Worm (Caenorhabditis elegans): ENCODE results near the gene spe-49.
A peak's percentile ranks its signal among the peaks of the same experiment; 100 is the strongest.

Gene spe-49

ce11 chrV:6267237-6267812 lies 13.8 kb upstream of the spe-49 start, which contains the start of gene mrck-1 (continued):
- 0 out of 2 replicates have a peak, but pooled peaks have one; percentile 18 for TF ChIP-seq C17E4.6 (GFP tag; IDR thresholded peaks at IDR 0.05)
- 0 out of 2 replicates have a peak, but pooled peaks have one; percentile 35 for TF ChIP-seq lin-26 (GFP tag; IDR thresholded peaks at IDR 0.05)
- no peak for TF ChIP-seq F49E8.2 (tag; optimal IDR thresholded peaks at IDR 0.05; ENCODE audit: insufficient read depth)
- no peak for TF ChIP-seq cebp-2 (GFP tag; IDR thresholded peaks at IDR 0.05)
- TF ChIP-seq ceh-27 (GFP tag; optimal IDR thresholded peaks at IDR 0.05), result peak; percentile 91
- no peak for TF ChIP-seq Y95B8A.8 (GFP tag; IDR thresholded peaks at IDR 0.05)
- no peak for TF ChIP-seq T07F8.4 (tag; optimal IDR thresholded peaks at IDR 0.05)
- peak; percentile 68; the same call in 1 of the 2 replicates for TF ChIP-seq hmg-20 (GFP tag; IDR thresholded peaks at IDR 0.05)
- TF ChIP-seq nhr-90 (tag; optimal IDR thresholded peaks at IDR 0.05), result peak; percentile 51
- TF ChIP-seq F10E7.11 (tag; optimal IDR thresholded peaks at IDR 0.05), result no peak
- peak; percentile 22 for TF ChIP-seq lsl-1 (GFP tag; optimal IDR thresholded peaks at IDR 0.05)
- TF ChIP-seq bed-1 (GFP tag; IDR thresholded peaks at IDR 0.05), result no peak
- TF ChIP-seq F37B4.10 (GFP tag; IDR thresholded peaks at IDR 0.05), result no peak
- TF ChIP-seq mxl-1 (tag; optimal IDR thresholded peaks at IDR 0.05), result no peak
- TF ChIP-seq lin-35 (GFP tag; optimal IDR thresholded peaks at IDR 0.05), result peak in 1 of 3 experiments; percentile 89

ce11 chrV:6267978-6268377 lies 13.2 kb upstream of the spe-49 start:
- TF ChIP-seq cebp-2 (GFP tag; IDR thresholded peaks at IDR 0.05) (no peak), egrh-3 (GFP tag; IDR thresholded peaks at IDR 0.05) (no peak), F49E8.2 (tag; optimal IDR thresholded peaks at IDR 0.05; ENCODE audit: insufficient read depth) (peak; percentile 26), mel-28 (tag; optimal IDR thresholded peaks at IDR 0.05; ENCODE audit: borderline replicate concordance) (no peak), F33H1.4 (GFP tag; IDR thresholded peaks at IDR 0.05) (peak; percentile 87), lsl-1 (GFP tag; optimal IDR thresholded peaks at IDR 0.05) (peak; percentile 91), Y67H2A.10 (GFP tag; conservative IDR thresholded peaks at IDR 0.05) (no peak), nhr-90 (tag; optimal IDR thresholded peaks at IDR 0.05) (no peak), xnd-1 (tag; optimal IDR thresholded peaks at IDR 0.05) (peak; percentile 89), dpff-1 (tag; optimal IDR thresholded peaks at IDR 0.05) (no peak), D2030.7 (GFP tag; IDR thresholded peaks at IDR 0.05) (peak; percentile 44; the same call in 1 of the 2 replicates), madf-8 (GFP tag; conservative IDR thresholded peaks at IDR 0.05) (peak; percentile 85), him-1 (tag; optimal IDR thresholded peaks at IDR 0.05) (no peak), ceh-91 (GFP tag; IDR thresholded peaks at IDR 0.05) (0 out of 2 replicates have a peak, but pooled peaks have one; percentile 31), madf-6 (GFP tag; IDR thresholded peaks at IDR 0.05) (peak; percentile 91)

DNA sequence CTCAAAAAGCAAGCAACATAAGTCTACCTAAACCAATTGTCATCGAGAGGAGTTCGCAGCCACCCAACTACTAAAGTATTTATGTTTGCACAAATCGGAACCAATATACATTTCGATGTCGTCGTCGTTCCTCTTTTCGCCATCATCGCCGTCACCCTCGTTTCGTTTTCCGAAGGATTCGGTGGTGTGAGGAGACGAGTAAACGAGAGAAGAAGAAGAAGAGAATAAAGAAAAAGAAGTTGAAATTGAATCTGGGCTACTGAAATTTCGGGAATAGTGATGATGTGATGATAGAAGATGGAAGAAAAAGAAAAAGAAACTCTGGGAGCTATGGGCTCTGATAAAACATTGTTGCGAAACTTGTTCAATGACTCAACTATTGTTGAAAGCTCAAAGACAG lies 12.6 kb upstream of the spe-49 start:
- TF ChIP-seq lin-54 (GFP tag; optimal IDR thresholded peaks at IDR 0.05) (no peak), lag-1 (GFP tag; IDR thresholded peaks at IDR 0.05) (no peak), Y95B8A.8 (GFP tag; IDR thresholded peaks at IDR 0.05) (no peak), F10E7.11 (tag; optimal IDR thresholded peaks at IDR 0.05) (no peak), F52B5.7 (tag; optimal IDR thresholded peaks at IDR 0.05) (no peak), egl-44 (GFP tag; IDR thresholded peaks at IDR 0.05) (no peak), cebp-1 (GFP tag; IDR thresholded peaks at IDR 0.05) (no peak), cebp-1 (tag; optimal IDR thresholded peaks at IDR 0.05) (peak; percentile 41)

DNA sequence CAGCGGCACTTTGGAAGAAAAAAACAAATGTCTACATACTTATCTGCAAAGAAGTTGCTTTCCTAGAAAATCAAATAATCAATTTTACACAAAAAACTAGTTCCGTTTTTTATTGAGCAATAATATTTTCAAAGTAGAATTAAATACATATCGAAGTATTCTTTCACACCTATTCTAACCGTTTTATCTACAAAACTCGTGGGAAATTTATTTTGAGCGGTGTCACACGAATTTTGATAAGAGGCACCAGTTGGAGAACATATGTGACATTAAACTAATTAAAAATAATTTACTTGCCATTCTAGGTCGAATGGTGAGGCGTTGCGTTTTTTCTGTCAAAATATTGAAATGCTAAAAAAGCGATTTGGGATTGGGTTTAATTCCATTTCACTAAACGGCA lies 12.2 kb upstream of the spe-49 start:
- no peak for TF ChIP-seq akir-1 (GFP tag; optimal IDR thresholded peaks at IDR 0.05)
- peak; percentile 20 for TF ChIP-seq nhr-80 (tag; optimal IDR thresholded peaks at IDR 0.05)

All from whole organism, young adult.